Worm (Caenorhabditis elegans) whole organism, L1 larva: Measurements from ENCODE around the gene acdh-9.
A peak's percentile ranks its signal among the peaks of the same experiment; 100 is the strongest.
"Not testable (repeated sequence)": the region's sequence is repeated elsewhere in the genome, so short reads cannot be mapped to it uniquely, and the experiment has no call there.

Experiments used
- C04F5.9 ChIP-seq: sonication (generic microtip); optimal IDR thresholded peaks from 2 replicates; lab custom pipeline; 2016; ENCODE audit warnings: missing genetic modification characterization, missing compliant biosample characterization
- F16B12.6 ChIP-seq: fragments of 150-350 bp; optimal IDR thresholded peaks from 2 replicates; lab custom pipeline; 2014; ENCODE audit warnings: missing biosample characterization, missing genetic modification characterization
- aha-1 ChIP-seq: fragments of 150-350 bp; optimal IDR thresholded peaks from 2 replicates; lab custom pipeline; 2014; ENCODE audit warnings: missing biosample characterization, missing genetic modification characterization
- ama-1 ChIP-seq: fragments of 150-350 bp; optimal IDR thresholded peaks from 2 replicates; lab custom pipeline; 2014
- blmp-1 ChIP-seq: fragments of 150-350 bp; optimal IDR thresholded peaks from 2 replicates; lab custom pipeline; 2014; ENCODE audit warnings: missing biosample characterization, missing genetic modification characterization
- ceh-82 ChIP-seq, 3 experiments: fragments of 150-350 bp in 1 of 3; sonication (generic microtip) in 2 of 3; optimal IDR thresholded peaks; 2 replicates each; lab custom pipeline; 2014 to 2017; ENCODE audit warnings: missing biosample characterization in 3 of 3, missing genetic modification characterization in 3 of 3
- ceh-88 ChIP-seq: fragments of 200-800 bp; sonication (Bioruptor generic); IDR thresholded peaks from 2 replicates; pipeline ENCODE4 v1.3.6; 2022; ENCODE audit warnings: missing genetic modification characterization, missing compliant biosample characterization
- dsc-1 ChIP-seq: sonication (generic microtip); optimal IDR thresholded peaks from 2 replicates; lab custom pipeline; 2016; ENCODE audit warnings: mild to moderate bottlenecking, missing genetic modification characterization, missing compliant biosample characterization
- efl-1 ChIP-seq, 4 experiments: fragments of 150-350 bp; optimal IDR thresholded peaks in 3 of 4; peaks in 1 of 4; 1 replicate in 1 of 4; 2 replicates in 3 of 4; lab custom pipeline; 2014; ENCODE audit warnings: missing biosample characterization in 2 of 4, missing genetic modification characterization in 2 of 4, missing genetic modification reagents in 2 of 4
- egl-13 ChIP-seq: sonication (generic microtip); optimal IDR thresholded peaks from 2 replicates; lab custom pipeline; 2016; ENCODE audit warnings: missing genotype, missing genetic modification reagents, missing genetic modification characterization, missing compliant biosample characterization
- ets-5 ChIP-seq: fragments of 200-800 bp; sonication (Bioruptor generic); IDR thresholded peaks from 2 replicates; pipeline ENCODE4 v1.3.6; 2022; ENCODE audit warnings: missing genetic modification characterization, missing compliant biosample characterization
- fkh-8 ChIP-seq: sonication (generic microtip); optimal IDR thresholded peaks from 2 replicates; lab custom pipeline; 2016; ENCODE audit warnings: mild to moderate bottlenecking, missing genetic modification characterization, missing compliant biosample characterization
- grh-1 ChIP-seq: fragments of 200-800 bp; sonication (Bioruptor generic); IDR thresholded peaks from 2 replicates; pipeline ENCODE4 v1.3.6; 2022; ENCODE audit warnings: missing genetic modification reagents, missing genetic modification characterization, missing compliant biosample characterization
- hlh-17 ChIP-seq: fragments of 200-800 bp; sonication (Bioruptor generic); optimal IDR thresholded peaks from 2 replicates; lab custom pipeline; 2018; ENCODE audit warnings: missing genetic modification characterization, mild to moderate bottlenecking, missing compliant biosample characterization, moderate library complexity, borderline replicate concordance
- hlh-4 ChIP-seq: sonication (generic microtip); optimal IDR thresholded peaks from 2 replicates; lab custom pipeline; 2016; ENCODE audit warnings: mild to moderate bottlenecking, missing genetic modification characterization, missing compliant biosample characterization
- isw-1 ChIP-seq: fragments of 200-800 bp; sonication (Bioruptor generic); IDR thresholded peaks from 2 replicates; pipeline ENCODE4 v1.3.6; 2022; ENCODE audit warnings: missing genetic modification characterization, missing compliant biosample characterization
- lin-13 ChIP-seq: fragments of 150-350 bp; optimal IDR thresholded peaks from 2 replicates; lab custom pipeline; 2014; ENCODE audit warnings: missing biosample characterization, missing genetic modification reagents, missing genetic modification characterization
- lin-35 ChIP-seq, 2 experiments: fragments of 150-350 bp; optimal IDR thresholded peaks; 2 replicates each; lab custom pipeline; 2014; ENCODE audit warnings: missing biosample characterization in 2 of 2, missing genetic modification characterization in 2 of 2, missing genetic modification reagents in 2 of 2
- lsy-2 ChIP-seq, 2 experiments: fragments of 150-350 bp; optimal IDR thresholded peaks; 2 replicates each; lab custom pipeline; 2014; ENCODE audit warnings: missing biosample characterization in 2 of 2, missing genetic modification characterization in 2 of 2
- mab-9 ChIP-seq: fragments of 200-800 bp; sonication (Bioruptor generic); IDR thresholded peaks from 2 replicates; pipeline ENCODE4 v1.3.6; 2022; ENCODE audit warnings: missing genetic modification reagents, missing genetic modification characterization, missing compliant biosample characterization
- mep-1 ChIP-seq: fragments of 150-350 bp; optimal IDR thresholded peaks from 2 replicates; lab custom pipeline; 2014; ENCODE audit warnings: missing biosample characterization, missing genetic modification characterization
- nhr-19 ChIP-seq: fragments of 200-800 bp; sonication (Bioruptor generic); conservative IDR thresholded peaks from 2 replicates; pipeline ENCODE4 v1.3.6; 2022; ENCODE audit warnings: missing genetic modification characterization, missing compliant biosample characterization
- nhr-237 ChIP-seq: fragments of 150-350 bp; optimal IDR thresholded peaks from 2 replicates; lab custom pipeline; 2014; ENCODE audit warnings: missing biosample characterization, missing genetic modification characterization
- nhr-71 ChIP-seq: sonication (generic microtip); optimal IDR thresholded peaks from 2 replicates; lab custom pipeline; 2016; ENCODE audit warnings: mild to moderate bottlenecking, missing genetic modification characterization, moderate library complexity, missing compliant biosample characterization
- nhr-84 ChIP-seq: sonication (generic microtip); optimal IDR thresholded peaks from 2 replicates; lab custom pipeline; 2017; ENCODE audit warnings: missing biosample characterization, missing genetic modification characterization
- nhr-85 ChIP-seq: sonication (generic microtip); peaks from one replicate; lab custom pipeline; 2016; ENCODE audit warnings: missing genetic modification characterization, inconsistent platforms, missing compliant biosample characterization
- pag-3 ChIP-seq: sonication (generic microtip); optimal IDR thresholded peaks from 2 replicates; lab custom pipeline; 2017; ENCODE audit warnings: missing genetic modification characterization, mild to moderate bottlenecking, missing compliant biosample characterization, antibody characterized with exemption, borderline replicate concordance; ENCODE audit not compliant: insufficient read depth
- pax-3 ChIP-seq: fragments of 200-800 bp; sonication (Bioruptor generic); optimal IDR thresholded peaks from 2 replicates; lab custom pipeline; 2018; ENCODE audit warnings: mild to moderate bottlenecking, missing genetic modification characterization, moderate library complexity, missing compliant biosample characterization
- pqm-1 ChIP-seq: sonication (generic microtip); optimal IDR thresholded peaks from 3 replicates; lab custom pipeline; 2017; ENCODE audit warnings: missing biosample characterization, missing genetic modification characterization
- sox-4 ChIP-seq: sonication (generic microtip); optimal IDR thresholded peaks from 2 replicates; lab custom pipeline; 2016; ENCODE audit warnings: missing genetic modification characterization, missing compliant biosample characterization
- unc-130 ChIP-seq: fragments of 150-350 bp; optimal IDR thresholded peaks from 2 replicates; lab custom pipeline; 2017; ENCODE audit warnings: missing biosample characterization, missing genetic modification characterization, inconsistent platforms
- unc-30 ChIP-seq: sonication (generic microtip); optimal IDR thresholded peaks from 2 replicates; lab custom pipeline; 2017; ENCODE audit warnings: missing biosample characterization, missing genetic modification characterization
- unc-62 ChIP-seq: fragments of 150-350 bp; optimal IDR thresholded peaks from 2 replicates; lab custom pipeline; 2014; ENCODE audit warnings: missing biosample characterization, missing genetic modification reagents, missing genetic modification characterization
- vab-15 ChIP-seq: sonication (generic microtip); optimal IDR thresholded peaks from 2 replicates; lab custom pipeline; 2017; ENCODE audit warnings: missing genotype, mild to moderate bottlenecking, missing genetic modification characterization, missing compliant biosample characterization
- xbp-1 ChIP-seq: sonication (generic microtip); optimal IDR thresholded peaks from 2 replicates; lab custom pipeline; 2016; ENCODE audit warnings: missing genetic modification characterization, missing compliant biosample characterization
- zag-1 ChIP-seq: fragments of 150-350 bp; optimal IDR thresholded peaks from 2 replicates; lab custom pipeline; 2014; ENCODE audit warnings: missing biosample characterization, missing genetic modification characterization
- zip-4 ChIP-seq: fragments of 200-800 bp; sonication (Bioruptor generic); optimal IDR thresholded peaks from 2 replicates; lab custom pipeline; 2018; ENCODE audit warnings: mild to moderate bottlenecking, missing genetic modification characterization, moderate library complexity, missing compliant biosample characterization
- ztf-4 ChIP-seq: fragments of 150-350 bp; optimal IDR thresholded peaks from 2 replicates; lab custom pipeline; 2014; ENCODE audit warnings: missing biosample characterization, missing genetic modification characterization

acdh-9 gene

ce11 chrII:850567-850966 is 2.2 kb upstream of the acdh-9 start, which contains the start of gene F28A10.5:
F28A10.5 (minus strand) TSS chrII:850667.
- not testable (repeated sequence) for TF ChIP-seq sox-4, vab-15, egl-13 (tag; lab: Kevin White, UChicago)
- TF ChIP-seq, all 84 proteins: peak for 0; not testable (repeated sequence) for 84

ce11 chrII:845618-846017 is 2.8 kb downstream of the acdh-9 start, which contains the start of gene F28A10.7:
F28A10.7 (minus strand) TSS chrII:845718.
- TF ChIP-seq blmp-1 (tag; lab: Kevin White, UChicago) (no peak), efl-1 (optimal IDR thresholded peaks at IDR 0.05; lab: Kevin White, UChicago) (no peak), efl-1 (GFP tag; optimal IDR thresholded peaks at IDR 0.05 in 1 of 2; lab: Kevin White, UChicago) (no peak), lin-13 (GFP tag; lab: Kevin White, UChicago) (no peak), dsc-1 (tag; lab: Kevin White, UChicago) (no peak), aha-1 (no peak), isw-1 (GFP tag; lab: Robert Waterston, UW) (no peak), hlh-17 (GFP tag; lab: Kevin White, UChicago) (no peak), lsy-2 (tag; optimal IDR thresholded peaks at IDR 0.05; lab: Kevin White, UChicago) (no peak), ztf-4 (tag; lab: Kevin White, UChicago) (no peak), zag-1 (no peak), ets-5 (no peak), fkh-8 (no peak), pqm-1 (tag; lab: Kevin White, UChicago) (no peak), pax-3 (tag; lab: Kevin White, UChicago) (no peak)

- TF ChIP-seq nhr-71 (tag; lab: Kevin White, UChicago) (no peak), F16B12.6 (tag; lab: Kevin White, UChicago) (no peak), grh-1 (GFP tag; lab: Robert Waterston, UW) (no peak), unc-130 (tag; lab: Kevin White, UChicago) (no peak), nhr-85 (tag; lab: Kevin White, UChicago) (peak; percentile 33), hlh-4 (no peak)
Measured at ce11 chrII:843971-844370, 4.4 kb downstream of the acdh-9 start, which contains the start of gene F28A10.4. F28A10.4 (plus strand) TSS chrII:844271.

- TF ChIP-seq nhr-237 (tag; lab: Kevin White, UChicago) (no peak), ceh-88 (no peak), C04F5.9 (no peak), mab-9 (GFP tag; lab: Robert Waterston, UW) (no peak), sox-4 (tag; lab: Kevin White, UChicago) (no peak), xbp-1 (tag; lab: Kevin White, UChicago) (no peak), ama-1 (lab: Kevin White, UChicago) (no peak), unc-62 (GFP tag; lab: Kevin White, UChicago) (no peak)
Measured at ce11 chrII:840131-840530, 8.3 kb downstream of the acdh-9 start, which contains the start of gene clc-33. clc-33 (plus strand) TSS chrII:840431.

ce11 chrII:838414-838813 is 10.0 kb downstream of the acdh-9 start, which contains the start of gene F28A10.8:
F28A10.8 (minus strand) TSS chrII:838514.
- TF ChIP-seq mep-1 (tag; lab: Kevin White, UChicago) (no peak), F16B12.6 (tag; lab: Kevin White, UChicago) (no peak), lin-35 (GFP tag; optimal IDR thresholded peaks at IDR 0.05; lab: Kevin White, UChicago) (no peak)

ce11 chrII:825521-825920 is 22.9 kb downstream of the acdh-9 start, which contains the start of gene F28A10.1:
F28A10.1 (plus strand) TSS chrII:825821.
- TF ChIP-seq pag-3 (tag; lab: Kevin White, UChicago) (no peak), unc-30 (tag; lab: Kevin White, UChicago) (no peak), sox-4 (tag; lab: Kevin White, UChicago) (no peak), zip-4 (GFP tag; lab: Kevin White, UChicago) (no peak), nhr-19 (GFP tag; lab: Robert Waterston, UW) (no peak), ceh-82 (tag; optimal IDR thresholded peaks at IDR 0.05; lab: Kevin White, UChicago) (no peak), nhr-84 (tag; lab: Kevin White, UChicago) (no peak)
